Fruit fly (Drosophila melanogaster) whole organism, wandering third instar larva: ENCODE data around the gene Or85f.

ENCODE experiments used
- Dfd ChIP-seq: fragments of >200 bp; optimal IDR thresholded peaks from 2 replicates; lab custom pipeline; 2017; ENCODE audit warnings: missing biosample characterization, missing genetic modification characterization
- Hr83 ChIP-seq: fragments of 200-300 bp; sonication (Bioruptor generic); optimal IDR thresholded peaks from 2 replicates; lab custom pipeline; 2016; ENCODE audit warnings: missing biosample characterization, mild to moderate bottlenecking, missing genetic modification characterization, moderate library complexity; ENCODE audit not compliant: poor library complexity, severe bottlenecking
- Myc ChIP-seq: fragments of >200 bp; optimal IDR thresholded peaks from 2 replicates; lab custom pipeline; 2017
- Sp1 ChIP-seq: fragments of 200-800 bp; sonication (Bioruptor generic); optimal IDR thresholded peaks from 3 replicates; lab custom pipeline; 2019; ENCODE audit warnings: missing biosample characterization, mild to moderate bottlenecking, missing genetic modification characterization, moderate library complexity
- dmrt93B ChIP-seq: fragments of 200-800 bp; sonication (Bioruptor generic); optimal IDR thresholded peaks from 2 replicates; lab custom pipeline; 2018; ENCODE audit warnings: missing biosample characterization, mild to moderate bottlenecking, missing genetic modification characterization
- foxo ChIP-seq, 2 experiments: fragments of 200-800 bp; sonication (Bioruptor generic); optimal IDR thresholded peaks; 2 replicates in 1 of 2; 3 replicates in 1 of 2; lab custom pipeline; 2016 to 2017; ENCODE audit warnings: missing biosample characterization in 2 of 2, missing genetic modification characterization in 2 of 2
- fru ChIP-seq: fragments of 200-800 bp; sonication (Bioruptor generic); optimal IDR thresholded peaks from 3 replicates; lab custom pipeline; 2016; ENCODE audit warnings: missing biosample characterization, mild to moderate bottlenecking, missing genetic modification characterization
- lola ChIP-seq: fragments of >200 bp; optimal IDR thresholded peaks from 2 replicates; lab custom pipeline; 2017; ENCODE audit warnings: missing biosample characterization, missing genetic modification characterization
- sage ChIP-seq: fragments of 200-800 bp; sonication (Bioruptor generic); optimal IDR thresholded peaks from 2 replicates; lab custom pipeline; 2016; ENCODE audit warnings: missing biosample characterization, mild to moderate bottlenecking, missing genetic modification characterization
- usp ChIP-seq: fragments of >200 bp; optimal IDR thresholded peaks from 2 replicates; lab custom pipeline; 2017; ENCODE audit warnings: missing biosample characterization, missing genetic modification characterization

DNA sequence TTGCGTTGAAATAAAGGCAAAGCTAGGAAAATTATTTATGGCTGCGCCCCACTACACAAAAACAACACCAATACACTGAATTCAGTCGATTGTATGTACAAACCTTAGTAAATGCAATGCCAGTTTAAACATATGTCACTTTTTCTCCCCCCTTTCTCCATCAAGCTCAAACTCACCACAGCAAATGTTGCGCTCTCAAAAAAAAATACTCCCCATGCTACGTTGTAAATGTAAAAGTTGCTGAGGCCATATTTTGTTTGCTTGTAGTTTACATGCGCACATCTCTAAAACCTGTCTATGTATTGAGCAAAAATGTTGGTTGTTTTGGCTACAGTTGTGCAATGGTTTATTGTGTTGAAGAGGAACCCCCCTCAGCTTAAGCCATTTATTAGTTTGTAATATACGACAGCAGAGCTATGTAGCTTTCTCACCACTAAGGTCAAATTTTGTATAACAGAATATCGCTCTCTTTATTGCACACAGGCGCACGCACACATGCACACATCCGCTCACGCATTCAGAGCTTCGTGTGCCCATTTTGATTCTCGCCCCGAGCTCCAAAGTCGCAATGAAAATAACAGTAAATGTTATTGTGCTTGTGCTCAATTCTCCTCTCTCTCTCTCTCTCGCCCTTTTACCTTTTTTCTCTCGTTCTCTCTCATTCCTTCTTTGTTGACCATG lies 45.3 kb upstream of the Or85f start:
- TF ChIP-seq Hr83 (GFP tag; lab: Kevin White, UChicago), result peak; percentile 10
- TF ChIP-seq Sp1 (GFP tag; lab: Kevin White, UChicago), result no peak
- TF ChIP-seq foxo (GFP tag; optimal IDR thresholded peaks at IDR 0.05; lab: Kevin White, UChicago), result no peak
- TF ChIP-seq fru, result no peak
- TF ChIP-seq sage, result no peak
- TF ChIP-seq dmrt93B (GFP tag; lab: Kevin White, UChicago), result no peak
- TF ChIP-seq Myc, result no peak
- no peak for TF ChIP-seq lola (GFP tag; lab: Kevin White, UChicago)
- TF ChIP-seq usp (GFP tag; lab: Kevin White, UChicago), result no peak
- no peak for TF ChIP-seq Dfd (GFP tag; lab: Kevin White, UChicago)
